Worm (Caenorhabditis elegans) whole organism, L2 larva: ENCODE results near the gene C41G11.1.
A peak's percentile ranks its signal among the peaks of the same experiment; 100 is the strongest.

Experiments
- C34F6.9 ChIP-seq: fragments of 150-350 bp; optimal IDR thresholded peaks from 2 replicates; lab custom pipeline; 2014; ENCODE audit warnings: missing biosample characterization, missing genetic modification characterization
- F13H6.1 ChIP-seq: sonication (generic microtip); optimal IDR thresholded peaks from 2 replicates; lab custom pipeline; 2016; ENCODE audit warnings: missing genetic modification characterization, missing compliant biosample characterization
- R02D3.7 ChIP-seq: fragments of 150-350 bp; optimal IDR thresholded peaks from 2 replicates; lab custom pipeline; 2014; ENCODE audit warnings: missing biosample characterization, missing genetic modification characterization
- Y55F3AM.14 ChIP-seq: fragments of 200-800 bp; sonication (Bioruptor generic); optimal IDR thresholded peaks from 2 replicates; lab custom pipeline; 2018; ENCODE audit warnings: mild to moderate bottlenecking, missing genetic modification characterization, missing compliant biosample characterization
- ZK546.5 ChIP-seq: sonication (generic microtip); optimal IDR thresholded peaks from 2 replicates; lab custom pipeline; 2017; ENCODE audit warnings: missing biosample characterization, missing genetic modification characterization
- alr-1 ChIP-seq: fragments of 150-350 bp; optimal IDR thresholded peaks from 2 replicates; lab custom pipeline; 2014; ENCODE audit warnings: missing biosample characterization, missing genetic modification characterization
- aly-2 ChIP-seq: fragments of 150-350 bp; optimal IDR thresholded peaks from 2 replicates; lab custom pipeline; 2014; ENCODE audit warnings: missing biosample characterization, missing genetic modification characterization
- ama-1 ChIP-seq: fragments of 150-350 bp; optimal IDR thresholded peaks from 2 replicates; lab custom pipeline; 2018; ENCODE audit warnings: inconsistent platforms
- blmp-1 ChIP-seq: sonication (generic microtip); optimal IDR thresholded peaks from 2 replicates; lab custom pipeline; 2017; ENCODE audit warnings: missing genetic modification characterization, mild to moderate bottlenecking, missing compliant biosample characterization, antibody characterized with exemption, moderate library complexity; ENCODE audit not compliant: insufficient read depth
- ceh-16 ChIP-seq: fragments of 150-350 bp; optimal IDR thresholded peaks from 2 replicates; lab custom pipeline; 2014; ENCODE audit warnings: missing biosample characterization, missing genetic modification characterization
- ceh-82 ChIP-seq: fragments of 150-350 bp; optimal IDR thresholded peaks from 2 replicates; lab custom pipeline; 2014; ENCODE audit warnings: missing biosample characterization, missing genetic modification characterization
- crh-2 ChIP-seq: sonication (generic microtip); optimal IDR thresholded peaks from 2 replicates; lab custom pipeline; 2017; ENCODE audit warnings: missing biosample characterization, missing genetic modification characterization
- dmd-4 ChIP-seq: sonication (generic microtip); optimal IDR thresholded peaks from 2 replicates; lab custom pipeline; 2017; ENCODE audit warnings: missing biosample characterization, missing genetic modification characterization
- egl-27 ChIP-seq: sonication (generic microtip); optimal IDR thresholded peaks from 3 replicates; lab custom pipeline; 2017; ENCODE audit warnings: missing biosample characterization, missing genetic modification reagents, missing genetic modification characterization
- elt-1 ChIP-seq: fragments of 150-350 bp; optimal IDR thresholded peaks from 2 replicates; lab custom pipeline; 2014; ENCODE audit warnings: missing biosample characterization, missing genetic modification characterization
- elt-3 ChIP-seq: sonication (generic microtip); optimal IDR thresholded peaks from 2 replicates; lab custom pipeline; 2017; ENCODE audit warnings: missing biosample characterization, missing genetic modification characterization
- fos-1 ChIP-seq: fragments of 150-350 bp; optimal IDR thresholded peaks from 2 replicates; lab custom pipeline; 2014; ENCODE audit warnings: missing biosample characterization, missing genetic modification characterization
- gmeb-1 ChIP-seq: fragments of 150-350 bp; optimal IDR thresholded peaks from 2 replicates; lab custom pipeline; 2014; ENCODE audit warnings: missing biosample characterization, missing genetic modification characterization
- lin-11 ChIP-seq: fragments of 150-350 bp; sonication (generic microtip); optimal IDR thresholded peaks from 2 replicates; lab custom pipeline; 2014; ENCODE audit warnings: missing biosample characterization, missing genetic modification characterization, inconsistent platforms, mixed read lengths
- lin-13 ChIP-seq: fragments of 150-350 bp; optimal IDR thresholded peaks from 2 replicates; lab custom pipeline; 2014; ENCODE audit warnings: missing biosample characterization, missing genetic modification reagents, missing genetic modification characterization
- lin-39 ChIP-seq: fragments of 150-350 bp; optimal IDR thresholded peaks from 2 replicates; lab custom pipeline; 2014; ENCODE audit warnings: missing biosample characterization, missing genetic modification reagents, missing genetic modification characterization
- lsy-2 ChIP-seq, 2 experiments: fragments of 150-350 bp in 1 of 2; sonication (generic microtip) in 1 of 2; optimal IDR thresholded peaks; 2 replicates each; lab custom pipeline; 2014 to 2017; ENCODE audit warnings: missing biosample characterization in 2 of 2, missing genetic modification characterization in 2 of 2
- mab-5 ChIP-seq: fragments of 150-350 bp; optimal IDR thresholded peaks from 2 replicates; lab custom pipeline; 2014; ENCODE audit warnings: missing biosample characterization, missing genetic modification characterization
- mbf-1 ChIP-seq: sonication (generic microtip); optimal IDR thresholded peaks from 2 replicates; lab custom pipeline; 2017; ENCODE audit warnings: missing biosample characterization, missing genetic modification characterization
- mdl-1 ChIP-seq, 2 experiments: fragments of 150-350 bp in 1 of 2; sonication (generic microtip) in 1 of 2; optimal IDR thresholded peaks; 2 replicates each; lab custom pipeline; 2017; ENCODE audit warnings: missing biosample characterization in 2 of 2, missing genetic modification characterization in 2 of 2
- nhr-10 ChIP-seq: sonication (generic microtip); optimal IDR thresholded peaks from 2 replicates; lab custom pipeline; 2017; ENCODE audit warnings: missing biosample characterization, missing genetic modification characterization
- nhr-11 ChIP-seq: fragments of 150-350 bp; optimal IDR thresholded peaks from 2 replicates; lab custom pipeline; 2014; ENCODE audit warnings: missing biosample characterization, missing genetic modification characterization
- nhr-12 ChIP-seq: fragments of 150-350 bp; optimal IDR thresholded peaks from 2 replicates; lab custom pipeline; 2014; ENCODE audit warnings: missing biosample characterization, missing genetic modification characterization
- nhr-129 ChIP-seq: fragments of 150-350 bp; optimal IDR thresholded peaks from 2 replicates; lab custom pipeline; 2014; ENCODE audit warnings: missing biosample characterization, missing genetic modification characterization
- nhr-21 ChIP-seq: fragments of 150-350 bp; optimal IDR thresholded peaks from 2 replicates; lab custom pipeline; 2014; ENCODE audit warnings: missing biosample characterization, missing genetic modification characterization
- nhr-23 ChIP-seq: fragments of 150-350 bp; optimal IDR thresholded peaks from 2 replicates; lab custom pipeline; 2014; ENCODE audit warnings: missing biosample characterization, missing genetic modification reagents, missing genetic modification characterization
- nhr-237 ChIP-seq: fragments of 150-350 bp; optimal IDR thresholded peaks from 2 replicates; lab custom pipeline; 2014; ENCODE audit warnings: missing biosample characterization, missing genetic modification characterization
- nhr-25 ChIP-seq: fragments of 150-350 bp; sonication (generic microtip); optimal IDR thresholded peaks from 3 replicates; lab custom pipeline; 2014; ENCODE audit warnings: missing biosample characterization, missing genetic modification characterization
- nhr-6 ChIP-seq: fragments of 150-350 bp; optimal IDR thresholded peaks from 2 replicates; lab custom pipeline; 2014; ENCODE audit warnings: missing biosample characterization, missing genetic modification characterization
- nhr-77 ChIP-seq: fragments of 150-350 bp; optimal IDR thresholded peaks from 2 replicates; lab custom pipeline; 2014; ENCODE audit warnings: missing biosample characterization, missing genetic modification characterization
- peb-1 ChIP-seq: fragments of 150-350 bp; optimal IDR thresholded peaks from 2 replicates; lab custom pipeline; 2014; ENCODE audit warnings: missing biosample characterization, missing genetic modification characterization
- sem-4 ChIP-seq: fragments of 150-350 bp; optimal IDR thresholded peaks from 2 replicates; lab custom pipeline; 2014; ENCODE audit warnings: missing biosample characterization, missing genetic modification reagents, missing genetic modification characterization
- skn-1 ChIP-seq: sonication (generic microtip); optimal IDR thresholded peaks from 2 replicates; lab custom pipeline; 2017; ENCODE audit warnings: missing biosample characterization, missing genetic modification characterization
- sma-3 ChIP-seq: sonication (generic microtip); optimal IDR thresholded peaks from 2 replicates; lab custom pipeline; 2016; ENCODE audit warnings: missing genetic modification reagents, missing genetic modification characterization, missing compliant biosample characterization
- sma-9 ChIP-seq, 2 experiments: fragments of 150-350 bp in 1 of 2; sonication (generic microtip) in 1 of 2; optimal IDR thresholded peaks; 2 replicates each; lab custom pipeline; 2014 to 2016; ENCODE audit warnings: missing genetic modification characterization in 2 of 2, mild to moderate bottlenecking in 1 of 2, missing biosample characterization in 1 of 2, missing compliant biosample characterization in 1 of 2, missing genetic modification reagents in 1 of 2, moderate library complexity in 1 of 2
- snpc-4 ChIP-seq: fragments of 150-350 bp; optimal IDR thresholded peaks from 2 replicates; lab custom pipeline; 2014; ENCODE audit warnings: missing biosample characterization, missing genetic modification characterization
- unc-39 ChIP-seq: fragments of 150-350 bp; optimal IDR thresholded peaks from 2 replicates; lab custom pipeline; 2014; ENCODE audit warnings: missing biosample characterization, missing genetic modification characterization
- unc-55 ChIP-seq: fragments of 150-350 bp; sonication (generic microtip); optimal IDR thresholded peaks from 3 replicates; lab custom pipeline; 2014; ENCODE audit warnings: missing biosample characterization, missing genetic modification reagents, missing genetic modification characterization
- unc-62 ChIP-seq: fragments of 150-350 bp; optimal IDR thresholded peaks from 2 replicates; lab custom pipeline; 2014; ENCODE audit warnings: missing biosample characterization, missing genetic modification reagents, missing genetic modification characterization
- zag-1 ChIP-seq: fragments of 150-350 bp; optimal IDR thresholded peaks from 2 replicates; lab custom pipeline; 2014; ENCODE audit warnings: missing biosample characterization, missing genetic modification characterization
- ztf-1 ChIP-seq: fragments of 200-800 bp; sonication (Bioruptor generic); conservative IDR thresholded peaks from 2 replicates; pipeline ENCODE4 v1.3.6; 2022; ENCODE audit warnings: missing genetic modification characterization, missing compliant biosample characterization
- ztf-11 ChIP-seq: sonication (generic microtip); optimal IDR thresholded peaks from 2 replicates; lab custom pipeline; 2017; ENCODE audit warnings: missing biosample characterization, missing genetic modification characterization
- ztf-4 ChIP-seq: fragments of 150-350 bp; optimal IDR thresholded peaks from 2 replicates; lab custom pipeline; 2014; ENCODE audit warnings: missing biosample characterization, missing genetic modification characterization

C41G11.1 gene

ce11 chrX:5689077-5689476 is 30.9 kb downstream of the C41G11.1 start:
- TF ChIP-seq unc-62 (GFP tag; lab: Kevin White, UChicago) (no peak), lin-13 (GFP tag; lab: Kevin White, UChicago) (no peak)
- TF ChIP-seq, all 48 proteins: peak for 0

ce11 chrX:5686065-5686464 is 34.0 kb downstream of the C41G11.1 start, which contains the start of gene set-20:
Gene set-20 (minus strand): TSS chrX:5686158.
- no peak for TF ChIP-seq elt-3 (tag; lab: Kevin White, UChicago)
- TF ChIP-seq lin-13 (GFP tag; lab: Kevin White, UChicago): no peak
- no peak for TF ChIP-seq unc-39 (tag; lab: Kevin White, UChicago)
- peak; percentile 81 for TF ChIP-seq nhr-129 (tag; lab: Kevin White, UChicago)
- no peak for TF ChIP-seq lin-39 (tag; lab: Kevin White, UChicago)
- TF ChIP-seq Y55F3AM.14 (GFP tag; lab: Kevin White, UChicago): no peak
- peak in 1 of 2 experiments; percentile 7 for TF ChIP-seq lsy-2 (tag; optimal IDR thresholded peaks at IDR 0.05; lab: Kevin White, UChicago)
- no peak for TF ChIP-seq alr-1
- TF ChIP-seq ztf-4 (tag; lab: Kevin White, UChicago): no peak
- no peak for TF ChIP-seq ztf-11
- TF ChIP-seq ZK546.5: no peak
- TF ChIP-seq nhr-10 (tag; lab: Kevin White, UChicago): no peak
- TF ChIP-seq aly-2 (tag; lab: Kevin White, UChicago): no peak
- no peak for TF ChIP-seq ama-1 (lab: Kevin White, UChicago)
- no peak for TF ChIP-seq nhr-11 (tag; lab: Kevin White, UChicago)
- TF ChIP-seq lin-11 (tag; lab: Kevin White, UChicago): peak; percentile 34
- TF ChIP-seq nhr-23: no peak
- TF ChIP-seq fos-1 (tag; lab: Kevin White, UChicago): peak; percentile 79
- TF ChIP-seq unc-62 (GFP tag; lab: Kevin White, UChicago): no peak
- TF ChIP-seq nhr-77 (tag; lab: Kevin White, UChicago): no peak
- TF ChIP-seq peb-1 (tag; lab: Kevin White, UChicago): peak; percentile 57
- no peak for TF ChIP-seq unc-55 (GFP tag; lab: Kevin White, UChicago)
- peak; percentile 64 for TF ChIP-seq zag-1
- peak; percentile 66 for TF ChIP-seq C34F6.9 (tag; lab: Kevin White, UChicago)
- TF ChIP-seq ceh-82: no peak
- TF ChIP-seq blmp-1 (tag; lab: Kevin White, UChicago): peak; percentile 31
- TF ChIP-seq nhr-21: peak; percentile 66
- peak; percentile 47 for TF ChIP-seq crh-2 (tag; lab: Kevin White, UChicago)
- TF ChIP-seq nhr-25: no peak
- no peak for TF ChIP-seq elt-1
- no peak for TF ChIP-seq ztf-1 (GFP tag; lab: Robert Waterston, UW)
- peak; percentile 90 for TF ChIP-seq F13H6.1 (tag; lab: Kevin White, UChicago)
- TF ChIP-seq nhr-6 (tag; lab: Kevin White, UChicago): peak; percentile 33
- no peak for TF ChIP-seq dmd-4
- TF ChIP-seq mbf-1 (tag; lab: Kevin White, UChicago): no peak
- no peak for TF ChIP-seq skn-1 (tag; lab: Kevin White, UChicago)
- TF ChIP-seq mab-5 (tag; lab: Kevin White, UChicago): peak; percentile 59
- TF ChIP-seq nhr-237 (tag; lab: Kevin White, UChicago): no peak
- TF ChIP-seq egl-27 (tag; lab: Kevin White, UChicago): peak; percentile 76
- TF ChIP-seq sma-9 (GFP tag; optimal IDR thresholded peaks at IDR 0.05; lab: Kevin White, UChicago): no peak
- TF ChIP-seq sma-9 (tag; optimal IDR thresholded peaks at IDR 0.05; lab: Kevin White, UChicago): no peak
- TF ChIP-seq sem-4 (tag; lab: Kevin White, UChicago): peak; percentile 16
- TF ChIP-seq mdl-1 (tag; optimal IDR thresholded peaks at IDR 0.05; lab: Kevin White, UChicago): peak; percentile 46 to 52
- TF ChIP-seq snpc-4 (tag; lab: Kevin White, UChicago): no peak
- TF ChIP-seq nhr-12 (tag; lab: Kevin White, UChicago): no peak
- no peak for TF ChIP-seq ceh-16 (tag; lab: Kevin White, UChicago)
- TF ChIP-seq sma-3: peak; percentile 57
- TF ChIP-seq gmeb-1 (tag; lab: Kevin White, UChicago): no peak
- no peak for TF ChIP-seq R02D3.7 (tag; lab: Kevin White, UChicago)
